Worm (Caenorhabditis elegans): Measurements from ENCODE around the gene decr-1.3.

DNA sequence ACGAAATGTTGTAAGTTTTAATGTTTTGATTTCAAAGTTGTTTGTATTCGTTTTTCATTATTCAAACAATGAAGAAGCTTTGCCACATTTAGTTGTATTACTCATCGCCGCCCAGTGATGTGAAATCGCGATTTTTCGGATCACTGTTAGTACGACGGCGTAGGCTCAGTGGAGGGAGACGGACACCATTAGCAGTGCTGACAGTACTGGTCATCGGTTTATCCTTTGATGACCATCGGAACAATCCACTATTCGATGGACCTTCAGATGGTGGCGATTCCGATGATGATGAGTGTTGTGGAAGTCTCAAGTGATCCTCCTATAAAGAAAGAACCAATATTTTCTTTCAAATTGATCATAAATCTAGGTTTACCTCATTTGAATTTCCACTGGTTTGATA lies 14.2 kb upstream of the decr-1.3 start:
- TF ChIP-seq lin-15B (tag; optimal IDR thresholded peaks at IDR 0.05) (no peak), nhr-10 (tag; optimal IDR thresholded peaks at IDR 0.05) (no peak), daf-16 (GFP tag; optimal IDR thresholded peaks at IDR 0.05) (no peak), daf-16 (tag; optimal IDR thresholded peaks at IDR 0.05) (no peak), pqm-1 (tag; optimal IDR thresholded peaks at IDR 0.05) (no peak), ama-1 (optimal IDR thresholded peaks at IDR 0.05) (no peak)

Data from whole organism, L4 larva.